Worm (Caenorhabditis elegans): Measurements from ENCODE around the gene Y55B1AR.2.

The Y55B1AR.2 gene

DNA sequence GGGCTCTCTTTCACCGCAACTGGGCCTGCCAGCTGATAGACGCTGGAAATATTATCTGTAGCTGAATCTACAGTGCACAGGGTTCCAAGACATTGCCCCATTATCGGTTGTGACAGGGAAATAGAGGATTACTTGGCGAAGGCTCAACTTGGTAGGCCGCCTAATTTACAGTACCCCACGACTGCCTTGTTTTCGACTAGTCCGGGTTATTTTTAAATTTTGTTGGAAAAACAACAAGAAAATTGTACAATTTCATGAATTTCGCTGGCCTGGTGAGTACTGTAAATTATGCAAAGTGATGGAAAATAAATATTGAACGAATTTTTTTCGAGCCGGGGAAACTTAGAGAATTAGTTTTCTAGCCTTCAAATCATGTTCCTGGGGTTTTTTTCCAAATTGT, 37.5 kb upstream of the Y55B1AR.2 start, which contains the start of gene T19C3.7:
Gene T19C3.7, minus strand, starts transcription at position 101 of the 400 bp plus-strand sequence.
- TF ChIP-seq pag-3 (tag; optimal IDR thresholded peaks at IDR 0.05; ENCODE audit: borderline replicate concordance, insufficient read depth) = no peak
- TF ChIP-seq C04F5.9 (tag; optimal IDR thresholded peaks at IDR 0.05) = no peak
- no peak for TF ChIP-seq dpl-1 (GFP tag; optimal IDR thresholded peaks at IDR 0.05)
- no peak for TF ChIP-seq ceh-88 (GFP tag; IDR thresholded peaks at IDR 0.05)
- TF ChIP-seq ceh-63 (GFP tag; optimal IDR thresholded peaks at IDR 0.05) = no peak
- no peak for TF ChIP-seq lin-14 (GFP tag; optimal IDR thresholded peaks at IDR 0.05)
- no peak for TF ChIP-seq nhr-90 (tag; optimal IDR thresholded peaks at IDR 0.05; ENCODE audit: poor library complexity)
- TF ChIP-seq vab-15 (tag; optimal IDR thresholded peaks at IDR 0.05) = no peak
- no peak for TF ChIP-seq mep-1 (tag; optimal IDR thresholded peaks at IDR 0.05)
- no peak for TF ChIP-seq nhr-84 (tag; optimal IDR thresholded peaks at IDR 0.05)
- TF ChIP-seq fkh-4 (tag; optimal IDR thresholded peaks at IDR 0.05; ENCODE audit: borderline replicate concordance) = no peak
- TF ChIP-seq aly-2 (tag; optimal IDR thresholded peaks at IDR 0.05) = no peak
- no peak for TF ChIP-seq alr-1 (tag; optimal IDR thresholded peaks at IDR 0.05; ENCODE audit: borderline replicate concordance)
- no peak for TF ChIP-seq tbx-2 (tag; optimal IDR thresholded peaks at IDR 0.05)
- no peak for TF ChIP-seq aha-1 (tag; optimal IDR thresholded peaks at IDR 0.05)
- no peak for TF ChIP-seq fkh-10 (GFP tag; optimal IDR thresholded peaks at IDR 0.05)
- no peak for TF ChIP-seq unc-130 (tag; optimal IDR thresholded peaks at IDR 0.05)

DNA sequence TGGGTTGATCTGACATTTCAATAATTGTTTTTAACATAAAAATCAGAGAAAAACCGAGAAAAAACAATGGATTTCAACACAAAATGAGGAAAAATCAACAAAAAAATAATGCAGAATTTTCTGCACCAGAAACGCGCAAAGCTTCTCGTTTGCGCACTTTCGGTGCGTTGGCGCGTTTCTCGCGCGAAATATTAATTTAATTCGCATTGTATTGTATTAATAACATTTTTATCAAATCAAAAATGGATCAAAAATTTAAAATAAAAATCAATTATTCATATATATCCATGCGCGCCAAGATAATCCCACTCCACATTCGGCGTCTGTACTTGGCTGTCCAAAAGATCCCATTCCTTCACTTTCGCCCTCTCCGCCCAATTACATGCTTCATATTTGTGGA, 36.0 kb upstream of the Y55B1AR.2 start, which contains the start of gene fem-2:
Gene fem-2, minus strand, starts transcription at position 9 of the 400 bp plus-strand sequence.
- TF ChIP-seq tlp-1 (tag; optimal IDR thresholded peaks at IDR 0.05) = no peak
- TF ChIP-seq nhr-76 (tag; optimal IDR thresholded peaks at IDR 0.05) = no peak
- TF ChIP-seq F16B12.6 (tag; optimal IDR thresholded peaks at IDR 0.05) = no peak
- no peak for TF ChIP-seq fkh-4 (tag; optimal IDR thresholded peaks at IDR 0.05; ENCODE audit: borderline replicate concordance)
- peak; percentile 36 for TF ChIP-seq nhr-19 (GFP tag; conservative IDR thresholded peaks at IDR 0.05)
- TF ChIP-seq ztf-11 (tag; optimal IDR thresholded peaks at IDR 0.05) = no peak
- no peak for TF ChIP-seq nhr-84 (tag; optimal IDR thresholded peaks at IDR 0.05)
- no peak for TF ChIP-seq nhr-237 (tag; optimal IDR thresholded peaks at IDR 0.05)
- TF ChIP-seq elt-3 (tag; optimal IDR thresholded peaks at IDR 0.05) = no peak
- TF ChIP-seq snu-23 (GFP tag; optimal IDR thresholded peaks at IDR 0.05) = peak; percentile 62
- TF ChIP-seq grh-1 (GFP tag; IDR thresholded peaks at IDR 0.05) = no peak
- no peak for TF ChIP-seq nhr-11 (tag; optimal IDR thresholded peaks at IDR 0.05)
- TF ChIP-seq ces-1 (GFP tag; optimal IDR thresholded peaks at IDR 0.05) = no peak
- no peak for TF ChIP-seq Y116A8C.19 (tag; optimal IDR thresholded peaks at IDR 0.05; ENCODE audit: borderline replicate concordance)
- TF ChIP-seq elt-2 (tag; optimal IDR thresholded peaks at IDR 0.05) = no peak
- no peak for TF ChIP-seq ceh-63 (GFP tag; optimal IDR thresholded peaks at IDR 0.05)
- TF ChIP-seq nhr-90 (tag; optimal IDR thresholded peaks at IDR 0.05; ENCODE audit: poor library complexity) = peak; percentile 57
- TF ChIP-seq snpc-4 (tag; optimal IDR thresholded peaks at IDR 0.05) = no peak
- TF ChIP-seq hpl-2 (GFP tag; optimal IDR thresholded peaks at IDR 0.05) = no peak
- no peak for TF ChIP-seq ama-1 (optimal IDR thresholded peaks at IDR 0.05)
- TF ChIP-seq lin-35 (GFP tag; optimal IDR thresholded peaks at IDR 0.05) = peak; percentile 58 to 67
- TF ChIP-seq zip-4 (GFP tag; optimal IDR thresholded peaks at IDR 0.05) = peak; percentile 9
- TF ChIP-seq alr-1 (tag; optimal IDR thresholded peaks at IDR 0.05; ENCODE audit: borderline replicate concordance) = no peak
- no peak for TF ChIP-seq unc-30 (tag; optimal IDR thresholded peaks at IDR 0.05)
- no peak for TF ChIP-seq zag-1 (tag; optimal IDR thresholded peaks at IDR 0.05)
- TF ChIP-seq lsy-2 (tag; optimal IDR thresholded peaks at IDR 0.05) = peak; percentile 57 to 67
- no peak for TF ChIP-seq pqm-1 (tag; optimal IDR thresholded peaks at IDR 0.05)
- peak; percentile 42 for TF ChIP-seq blmp-1 (tag; optimal IDR thresholded peaks at IDR 0.05)
- TF ChIP-seq swsn-7 (tag; optimal IDR thresholded peaks at IDR 0.05) = peak; percentile 52
- no peak for TF ChIP-seq efl-3 (GFP tag; optimal IDR thresholded peaks at IDR 0.05)
- TF ChIP-seq lin-14 (GFP tag; optimal IDR thresholded peaks at IDR 0.05) = no peak
- TF ChIP-seq lin-13 (GFP tag; optimal IDR thresholded peaks at IDR 0.05) = peak; percentile 26
- peak; percentile 66 for TF ChIP-seq nhr-47 (tag; optimal IDR thresholded peaks at IDR 0.05)
- TF ChIP-seq nhr-12 (tag; optimal IDR thresholded peaks at IDR 0.05) = no peak
- TF ChIP-seq sup-37 (GFP tag; optimal IDR thresholded peaks at IDR 0.05) = no peak
- TF ChIP-seq isw-1 (GFP tag; IDR thresholded peaks at IDR 0.05) = peak; percentile 16; the same call in 1 of the 2 replicates
- no peak for TF ChIP-seq lir-3 (tag; optimal IDR thresholded peaks at IDR 0.05; ENCODE audit: poor library complexity)
- peak; percentile 50 for TF ChIP-seq xbp-1 (tag; optimal IDR thresholded peaks at IDR 0.05)
- TF ChIP-seq mab-9 (GFP tag; IDR thresholded peaks at IDR 0.05) = no peak
- TF ChIP-seq vab-15 (tag; optimal IDR thresholded peaks at IDR 0.05) = no peak
- TF ChIP-seq tbx-2 (tag; optimal IDR thresholded peaks at IDR 0.05) = peak; percentile 43

All from whole organism, L1 larva.